Worm (Caenorhabditis elegans): Measurements from ENCODE around the gene C29E4.11.

- TF ChIP-seq klf-2 (GFP tag; conservative IDR thresholded peaks at IDR 0.05) (no peak), T22C8.4 (GFP tag; IDR thresholded peaks at IDR 0.05) (no peak), ztf-23 (GFP tag; IDR thresholded peaks at IDR 0.05) (no peak), ztf-29 (GFP tag; IDR thresholded peaks at IDR 0.05) (no peak), flt-1 (GFP tag; IDR thresholded peaks at IDR 0.05) (no peak), tab-1 (GFP tag; IDR thresholded peaks at IDR 0.05) (no peak)
These were observed 44.4 kb downstream of the C29E4.11 start, which contains the start of gene ZK688.12 for ce11 chrIII:7913488-7913887.
